Fruit fly (Drosophila melanogaster): Measurements from ENCODE around the gene Tcs3.

DNA sequence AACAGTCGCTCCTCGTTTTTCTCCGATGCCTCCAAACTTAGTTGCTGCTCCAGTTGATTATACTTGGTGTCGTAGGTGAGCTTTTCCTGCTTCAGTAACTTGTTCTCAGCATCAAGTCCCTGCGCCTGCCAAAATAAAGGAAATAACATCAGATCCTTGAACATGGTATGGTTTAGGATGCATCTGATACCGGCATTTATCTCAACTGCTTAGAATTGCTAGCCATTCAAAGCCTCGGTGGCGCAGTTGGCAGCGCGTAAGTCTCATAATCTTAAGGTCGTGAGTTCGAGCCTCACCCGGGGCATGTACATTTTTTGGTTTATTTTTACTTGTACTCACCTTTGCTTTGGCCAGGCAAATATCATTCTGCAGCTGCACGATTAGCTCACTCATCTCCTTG, 2.1 kb upstream of the Tcs3 start:
- TF ChIP-seq pan (optimal IDR thresholded peaks at IDR 0.05) (no peak), CG8478 (optimal IDR thresholded peaks at IDR 0.05) (no peak), psq (optimal IDR thresholded peaks at IDR 0.05) (no peak), usp (GFP tag; optimal IDR thresholded peaks at IDR 0.05) (no peak)

Data from whole organism.